Worm (Caenorhabditis elegans) whole organism, L3 larva: ENCODE data around the gene C15F1.2.

Experiments
- R02D3.7 ChIP-seq: fragments of 150-350 bp; optimal IDR thresholded peaks from 2 replicates; lab custom pipeline; 2014; ENCODE audit warnings: missing biosample characterization, missing genetic modification characterization
- aly-2 ChIP-seq: fragments of 150-350 bp; optimal IDR thresholded peaks from 2 replicates; lab custom pipeline; 2014; ENCODE audit warnings: missing biosample characterization, missing genetic modification characterization
- ama-1 ChIP-seq: fragments of 150-350 bp; optimal IDR thresholded peaks from 2 replicates; lab custom pipeline; 2018
- ceh-16 ChIP-seq: sonication (generic microtip); optimal IDR thresholded peaks from 2 replicates; lab custom pipeline; 2017; ENCODE audit warnings: missing biosample characterization, missing genetic modification characterization
- ceh-28 ChIP-seq: fragments of 150-350 bp; optimal IDR thresholded peaks from 2 replicates; lab custom pipeline; 2014; ENCODE audit warnings: missing biosample characterization, missing genetic modification reagents, missing genetic modification characterization
- ceh-82 ChIP-seq: fragments of 150-350 bp; optimal IDR thresholded peaks from 2 replicates; lab custom pipeline; 2014; ENCODE audit warnings: missing biosample characterization, missing genetic modification characterization
- ceh-9 ChIP-seq: sonication (generic microtip); optimal IDR thresholded peaks from 2 replicates; lab custom pipeline; 2018; ENCODE audit warnings: missing biosample characterization, missing genetic modification characterization
- daf-12 ChIP-seq: fragments of 150-350 bp; optimal IDR thresholded peaks from 2 replicates; lab custom pipeline; 2014; ENCODE audit warnings: missing biosample characterization, missing genetic modification reagents, missing genetic modification characterization
- egl-27 ChIP-seq: sonication (generic microtip); optimal IDR thresholded peaks from 4 replicates; lab custom pipeline; 2017; ENCODE audit warnings: missing biosample characterization, missing genetic modification reagents, missing genetic modification characterization
- elt-2 ChIP-seq: sonication (generic microtip); optimal IDR thresholded peaks from 2 replicates; lab custom pipeline; 2016; ENCODE audit warnings: missing genetic modification reagents, mild to moderate bottlenecking, missing genetic modification characterization, missing compliant biosample characterization
- eor-1 ChIP-seq, 2 experiments: fragments of 150-350 bp; optimal IDR thresholded peaks; 2 replicates each; lab custom pipeline; 2014 to 2018; ENCODE audit warnings: missing biosample characterization in 2 of 2, missing genetic modification characterization in 2 of 2
- fkh-10 ChIP-seq: sonication (generic microtip); optimal IDR thresholded peaks from 2 replicates; lab custom pipeline; 2017; ENCODE audit warnings: missing biosample characterization, missing genetic modification reagents, missing genetic modification characterization
- fos-1 ChIP-seq: fragments of 150-350 bp; optimal IDR thresholded peaks from 2 replicates; lab custom pipeline; 2014; ENCODE audit warnings: missing biosample characterization, missing genetic modification characterization
- hmg-11 ChIP-seq: sonication (generic microtip); optimal IDR thresholded peaks from 2 replicates; lab custom pipeline; 2016; ENCODE audit warnings: missing genetic modification characterization, missing compliant biosample characterization
- jun-1 ChIP-seq: fragments of 150-350 bp; optimal IDR thresholded peaks from 2 replicates; lab custom pipeline; 2014; ENCODE audit warnings: missing biosample characterization, missing genetic modification reagents, missing genetic modification characterization
- lin-15B ChIP-seq: fragments of 150-350 bp; optimal IDR thresholded peaks from 2 replicates; lab custom pipeline; 2014; ENCODE audit warnings: missing biosample characterization, missing genetic modification characterization
- lin-39 ChIP-seq: fragments of 150-350 bp; optimal IDR thresholded peaks from 2 replicates; lab custom pipeline; 2018; ENCODE audit warnings: missing biosample characterization, missing genetic modification reagents, missing genetic modification characterization
- lsy-12 ChIP-seq: sonication (generic microtip); optimal IDR thresholded peaks from 2 replicates; lab custom pipeline; 2016; ENCODE audit warnings: mild to moderate bottlenecking, missing genetic modification characterization, missing compliant biosample characterization
- mdl-1 ChIP-seq: fragments of 150-350 bp; optimal IDR thresholded peaks from 2 replicates; lab custom pipeline; 2014; ENCODE audit warnings: missing biosample characterization, missing genetic modification characterization
- mml-1 ChIP-seq: fragments of 150-350 bp; sonication (generic microtip); optimal IDR thresholded peaks from 3 replicates; lab custom pipeline; 2014; ENCODE audit warnings: missing biosample characterization, missing genetic modification characterization
- nfya-1 ChIP-seq: sonication (generic microtip); optimal IDR thresholded peaks from 2 replicates; lab custom pipeline; 2017; ENCODE audit warnings: missing genetic modification characterization, mild to moderate bottlenecking, missing compliant biosample characterization, antibody characterized with exemption, moderate library complexity; ENCODE audit not compliant: insufficient read depth
- nhr-11 ChIP-seq: fragments of 150-350 bp; optimal IDR thresholded peaks from 2 replicates; lab custom pipeline; 2014; ENCODE audit warnings: missing biosample characterization, missing genetic modification characterization
- nhr-12 ChIP-seq: fragments of 150-350 bp; optimal IDR thresholded peaks from 2 replicates; lab custom pipeline; 2014; ENCODE audit warnings: missing biosample characterization, missing genetic modification characterization
- nhr-23 ChIP-seq: fragments of 150-350 bp; optimal IDR thresholded peaks from 2 replicates; lab custom pipeline; 2014; ENCODE audit warnings: missing biosample characterization, missing genetic modification reagents, missing genetic modification characterization
- nhr-237 ChIP-seq: fragments of 150-350 bp; optimal IDR thresholded peaks from 2 replicates; lab custom pipeline; 2014; ENCODE audit warnings: missing biosample characterization, missing genetic modification characterization
- nhr-25 ChIP-seq: sonication (generic microtip); optimal IDR thresholded peaks from 2 replicates; lab custom pipeline; 2017; ENCODE audit warnings: missing biosample characterization, missing genetic modification characterization
- nhr-28 ChIP-seq: fragments of 150-350 bp; optimal IDR thresholded peaks from 2 replicates; lab custom pipeline; 2014; ENCODE audit warnings: missing biosample characterization, missing genetic modification characterization
- nhr-43 ChIP-seq: sonication (generic microtip); optimal IDR thresholded peaks from 2 replicates; lab custom pipeline; 2016; ENCODE audit warnings: mild to moderate bottlenecking, missing genetic modification characterization, missing compliant biosample characterization; ENCODE audit not compliant: poor library complexity, severe bottlenecking
- nhr-67 ChIP-seq: fragments of 150-350 bp; optimal IDR thresholded peaks from 2 replicates; lab custom pipeline; 2014; ENCODE audit warnings: missing biosample characterization, missing genetic modification characterization
- nhr-76 ChIP-seq: fragments of 150-350 bp; sonication (generic microtip); optimal IDR thresholded peaks from 5 replicates; lab custom pipeline; 2014; ENCODE audit warnings: missing biosample characterization, missing genetic modification characterization
- nhr-77 ChIP-seq: fragments of 150-350 bp; optimal IDR thresholded peaks from 2 replicates; lab custom pipeline; 2014; ENCODE audit warnings: missing biosample characterization, missing genetic modification characterization
- pha-4 ChIP-seq: fragments of 150-350 bp; optimal IDR thresholded peaks from 2 replicates; lab custom pipeline; 2014; ENCODE audit warnings: missing biosample characterization, missing genetic modification reagents, missing genetic modification characterization
- pqm-1 ChIP-seq: fragments of 150-350 bp; optimal IDR thresholded peaks from 2 replicates; lab custom pipeline; 2017; ENCODE audit warnings: missing biosample characterization, missing genetic modification characterization, inconsistent platforms
- skn-1 ChIP-seq: fragments of 150-350 bp; optimal IDR thresholded peaks from 2 replicates; lab custom pipeline; 2014; ENCODE audit warnings: missing biosample characterization, missing genetic modification characterization
- snpc-4 ChIP-seq: fragments of 150-350 bp; optimal IDR thresholded peaks from 2 replicates; lab custom pipeline; 2014; ENCODE audit warnings: missing biosample characterization, missing genetic modification characterization
- unc-62 ChIP-seq: fragments of 150-350 bp; sonication (generic microtip); optimal IDR thresholded peaks from 4 replicates; lab custom pipeline; 2014; ENCODE audit warnings: missing biosample characterization, missing genetic modification reagents, missing genetic modification characterization
- zag-1 ChIP-seq: fragments of 150-350 bp; optimal IDR thresholded peaks from 2 replicates; lab custom pipeline; 2014; ENCODE audit warnings: missing biosample characterization, missing genetic modification characterization
- ztf-11 ChIP-seq: fragments of 150-350 bp; optimal IDR thresholded peaks from 2 replicates; lab custom pipeline; 2014; ENCODE audit warnings: missing biosample characterization, missing genetic modification characterization

Gene C15F1.2

DNA sequence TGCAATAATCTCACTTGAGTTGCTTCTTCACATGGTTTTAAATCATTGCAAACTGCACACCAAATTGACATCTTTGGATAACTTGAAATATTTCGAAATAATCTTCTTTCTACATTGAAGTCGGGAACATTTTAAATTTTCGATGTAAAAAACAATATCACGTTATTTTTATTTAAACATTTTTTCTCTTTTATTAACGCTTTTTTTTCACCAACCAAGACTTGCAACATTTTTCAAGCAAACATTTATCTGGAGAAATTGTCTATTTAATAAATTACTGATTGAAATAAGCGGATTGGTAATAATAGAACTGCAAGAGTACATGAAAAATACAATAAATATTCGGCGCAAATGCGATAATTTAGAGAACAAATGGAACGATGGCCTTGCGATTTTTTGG, 9.2 kb upstream of the C15F1.2 start, which contains the start of gene C15F1.5:
TSS of gene C15F1.5 (minus strand) at position 101 of the 400 bp plus-strand sequence.
- TF ChIP-seq lin-39, result no peak
- TF ChIP-seq aly-2 (tag; lab: Kevin White, UChicago), result no peak
- no peak for TF ChIP-seq R02D3.7
- TF ChIP-seq elt-2 (tag; lab: Kevin White, UChicago), result no peak
- TF ChIP-seq nhr-77, result no peak
- no peak for TF ChIP-seq fos-1 (tag; lab: Kevin White, UChicago)
- no peak for TF ChIP-seq nhr-237 (tag; lab: Kevin White, UChicago)
- TF ChIP-seq nhr-12 (tag; lab: Kevin White, UChicago), result no peak
- TF ChIP-seq fkh-10 (GFP tag; lab: Kevin White, UChicago), result no peak
- no peak for TF ChIP-seq nhr-76
- no peak for TF ChIP-seq ceh-9 (tag; lab: Kevin White, UChicago)
- TF ChIP-seq pqm-1 (tag; lab: Kevin White, UChicago), result no peak
- TF ChIP-seq ztf-11 (tag; lab: Kevin White, UChicago), result no peak
- no peak for TF ChIP-seq unc-62 (GFP tag; lab: Kevin White, UChicago)
- no peak for TF ChIP-seq ceh-16
- TF ChIP-seq, all 47 proteins: peak for 0

DNA sequence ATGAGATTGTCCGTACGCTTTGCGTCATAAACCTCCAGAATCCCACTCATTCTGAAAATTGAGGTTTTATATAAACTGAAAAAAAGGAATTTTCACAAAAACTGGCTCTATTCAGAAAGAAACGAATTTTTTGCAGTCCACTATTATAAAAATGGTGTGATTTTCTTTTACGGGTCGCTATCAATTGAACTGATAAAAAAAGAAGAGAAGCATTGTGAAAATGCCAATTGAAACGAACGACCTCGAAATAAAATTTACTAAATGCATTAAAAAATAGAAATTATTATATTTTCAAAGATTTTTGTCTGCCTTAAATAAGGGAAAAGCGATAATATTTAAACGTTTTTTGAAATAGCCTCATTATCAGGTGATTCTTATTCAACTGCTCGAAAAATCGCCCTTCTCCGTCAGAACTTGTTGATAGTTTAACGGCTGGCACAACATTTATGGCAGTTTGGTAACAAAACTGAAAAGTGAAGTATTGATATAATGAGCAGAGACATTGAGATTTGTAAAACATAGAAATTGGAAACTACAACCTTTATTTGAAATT, 7.5 kb upstream of the C15F1.2 start, which contains the start of gene art-1:
TSS of gene art-1 (minus strand) at position 51 of the 553 bp plus-strand sequence.
- peak; percentile 31 for TF ChIP-seq pha-4 (tag; lab: Kevin White, UChicago)
- TF ChIP-seq elt-2 (tag; lab: Kevin White, UChicago), result peak; percentile 47
- TF ChIP-seq jun-1 (tag; lab: Kevin White, UChicago), result no peak
- TF ChIP-seq ama-1 (lab: Kevin White, UChicago), result peak; percentile 2

DNA sequence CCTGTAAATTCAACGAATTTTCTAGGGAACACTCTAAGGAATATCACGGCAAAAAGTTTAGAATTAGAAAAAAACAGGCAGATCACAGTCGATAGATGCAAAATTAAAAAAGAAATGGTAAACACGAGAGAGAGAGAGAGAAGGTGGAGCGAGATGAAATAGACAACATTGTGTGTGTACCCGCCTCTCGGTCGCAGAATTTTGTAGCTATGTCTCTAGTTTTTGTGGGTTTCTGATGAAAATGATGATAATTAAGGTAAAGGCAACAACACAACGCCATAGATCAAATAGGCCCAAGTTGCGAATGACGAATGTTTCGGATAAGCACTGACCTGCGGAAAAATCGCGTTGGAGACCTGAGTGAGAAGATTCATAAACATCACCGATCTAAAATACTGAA, 6.3 kb upstream of the C15F1.2 start, which contains the start of gene sod-1:
TSS of gene sod-1 (minus strand) at position 387 of the 400 bp plus-strand sequence.
- TF ChIP-seq mdl-1 (tag; lab: Kevin White, UChicago) (no peak), nhr-76 (no peak), nhr-11 (tag; lab: Kevin White, UChicago) (no peak), nfya-1 (tag; lab: Kevin White, UChicago) (no peak), ceh-82 (tag; lab: Kevin White, UChicago) (no peak), aly-2 (tag; lab: Kevin White, UChicago) (no peak), ama-1 (lab: Kevin White, UChicago) (no peak), nhr-28 (tag; lab: Kevin White, UChicago) (no peak)
- TF ChIP-seq, all 47 proteins: peak for 0

ce11 chrII:6974011-6974410, 5.7 kb upstream of the C15F1.2 start:
- TF ChIP-seq nhr-43 (tag; lab: Kevin White, UChicago), result no peak
- TF ChIP-seq nfya-1 (tag; lab: Kevin White, UChicago), result peak; percentile 79
- TF ChIP-seq ama-1 (lab: Kevin White, UChicago), result no peak
- TF ChIP-seq mml-1 (tag; lab: Kevin White, UChicago), result no peak
- TF ChIP-seq zag-1 (tag; lab: Kevin White, UChicago), result no peak
- TF ChIP-seq hmg-11 (tag; lab: Kevin White, UChicago), result peak; percentile 43
- TF ChIP-seq nhr-77, result no peak
- TF ChIP-seq ceh-82 (tag; lab: Kevin White, UChicago), result no peak
- TF ChIP-seq egl-27 (tag; lab: Kevin White, UChicago), result no peak
- TF ChIP-seq nhr-23 (tag; lab: Kevin White, UChicago), result peak; percentile 1
- no peak for TF ChIP-seq elt-2 (tag; lab: Kevin White, UChicago)
- TF ChIP-seq pha-4 (tag; lab: Kevin White, UChicago), result peak; percentile 78
- no peak for TF ChIP-seq daf-12 (tag; lab: Kevin White, UChicago)
- no peak for TF ChIP-seq nhr-67
- peak; percentile 50 for TF ChIP-seq lin-15B (tag; lab: Kevin White, UChicago)
- no peak for TF ChIP-seq lsy-12 (tag; lab: Kevin White, UChicago)
- no peak for TF ChIP-seq unc-62 (GFP tag; lab: Kevin White, UChicago)
- TF ChIP-seq eor-1 (tag; optimal IDR thresholded peaks at IDR 0.05; lab: Kevin White, UChicago), result no peak
- no peak for TF ChIP-seq ceh-28 (tag; lab: Kevin White, UChicago)
- peak; percentile 35 for TF ChIP-seq R02D3.7
- no peak for TF ChIP-seq nhr-25 (tag; lab: Kevin White, UChicago)
- peak; percentile 29 for TF ChIP-seq skn-1
- peak; percentile 48 for TF ChIP-seq snpc-4 (tag; lab: Kevin White, UChicago)
